Fruit fly (Drosophila melanogaster): Measurements from ENCODE around the gene AdamTS-A.

The AdamTS-A gene

dm6 chr3R:15437458-15438414 is 38.3 kb downstream of the AdamTS-A start (continued):
- no peak for TF ChIP-seq CG7372 (GFP tag; IDR thresholded peaks at IDR 0.05)
- TF ChIP-seq Dp (GFP tag; optimal IDR thresholded peaks at IDR 0.05) = peak; percentile 23
- TF ChIP-seq kni (GFP tag; optimal IDR thresholded peaks at IDR 0.05) = peak; percentile 84
- TF ChIP-seq CG12299 (tag; optimal IDR thresholded peaks at IDR 0.05) = no peak
- TF ChIP-seq ci (GFP tag; IDR thresholded peaks at IDR 0.05) = peak; percentile 43; the same call in 1 of the 3 replicates
- TF ChIP-seq dmrt11E (tag; optimal IDR thresholded peaks at IDR 0.05) = no peak
- peak; percentile 82 for TF ChIP-seq Ets65A (GFP tag)
- TF ChIP-seq dpn (GFP tag; optimal IDR thresholded peaks at IDR 0.05) = peak in 1 of 2 experiments; percentile 23
- peak; percentile 24 for TF ChIP-seq Hsf (GFP tag; optimal IDR thresholded peaks at IDR 0.05)
- peak; percentile 96 for TF ChIP-seq Dip2 (GFP tag; IDR thresholded peaks at IDR 0.05)
- peak; percentile 10 for TF ChIP-seq HmgZ (tag; optimal IDR thresholded peaks at IDR 0.05)
- TF ChIP-seq croc (GFP tag; conservative IDR thresholded peaks at IDR 0.05) = no peak
- TF ChIP-seq CG12155 (GFP tag; optimal IDR thresholded peaks at IDR 0.05) = no peak
- TF ChIP-seq zen (tag; optimal IDR thresholded peaks at IDR 0.05) = peak; percentile 39
- TF ChIP-seq BtbVII (GFP tag; optimal IDR thresholded peaks at IDR 0.05) = no peak
- no peak for TF ChIP-seq CG3281 (GFP tag; optimal IDR thresholded peaks at IDR 0.05)
- peak; percentile 85 for TF ChIP-seq Adf1 (GFP tag; IDR thresholded peaks at IDR 0.05)
- peak; percentile 8 for TF ChIP-seq Ets97D (GFP tag; optimal IDR thresholded peaks at IDR 0.05)
- peak; percentile 83 for TF ChIP-seq pros (GFP tag; optimal IDR thresholded peaks at IDR 0.05)
- no peak for TF ChIP-seq oc (tag; optimal IDR thresholded peaks at IDR 0.05)
- peak; percentile 11; the same call in 1 of the 2 replicates for TF ChIP-seq Scr (GFP tag; IDR thresholded peaks at IDR 0.05; ENCODE audit: partially characterized antibody)
- TF ChIP-seq Neu2 (GFP tag; optimal IDR thresholded peaks at IDR 0.05; ENCODE audit: borderline replicate concordance) = no peak
- TF ChIP-seq gsb-n (tag; optimal IDR thresholded peaks at IDR 0.05) = peak; percentile 10
- peak in 1 of 2 experiments; percentile 25 for TF ChIP-seq chif (GFP tag; optimal IDR thresholded peaks at IDR 0.05)
- TF ChIP-seq Med (GFP tag) = peak; percentile 68
- peak; percentile 22 for TF ChIP-seq CG15696 (tag; optimal IDR thresholded peaks at IDR 0.05)
- TF ChIP-seq inv (GFP tag; IDR thresholded peaks at IDR 0.05; ENCODE audit: partially characterized antibody) = peak; percentile 8; the same call in 1 of the 2 replicates
- TF ChIP-seq aop (GFP tag; IDR thresholded peaks at IDR 0.05) = no peak
- TF ChIP-seq Deaf1 (tag; optimal IDR thresholded peaks at IDR 0.05) = peak; percentile 26
- peak; percentile 99 for TF ChIP-seq Blimp-1 (GFP tag; optimal IDR thresholded peaks at IDR 0.05)
- TF ChIP-seq ato (GFP tag; IDR thresholded peaks at IDR 0.05; ENCODE audit: partially characterized antibody) = 0 out of 2 replicates have a peak, but pooled peaks have one; percentile 31
- peak; percentile 53; the same call in 1 of the 3 replicates for TF ChIP-seq Opbp (GFP tag; IDR thresholded peaks at IDR 0.05; ENCODE audit: partially characterized antibody)
- peak; percentile 80 for TF ChIP-seq CG12769 (tag; optimal IDR thresholded peaks at IDR 0.05)
- no peak for TF ChIP-seq rib (GFP tag; IDR thresholded peaks at IDR 0.05)
- TF ChIP-seq CG13123 (GFP tag; optimal IDR thresholded peaks at IDR 0.05) = no peak
- TF ChIP-seq Vsx1 (GFP tag; optimal IDR thresholded peaks at IDR 0.05) = no peak

DNA sequence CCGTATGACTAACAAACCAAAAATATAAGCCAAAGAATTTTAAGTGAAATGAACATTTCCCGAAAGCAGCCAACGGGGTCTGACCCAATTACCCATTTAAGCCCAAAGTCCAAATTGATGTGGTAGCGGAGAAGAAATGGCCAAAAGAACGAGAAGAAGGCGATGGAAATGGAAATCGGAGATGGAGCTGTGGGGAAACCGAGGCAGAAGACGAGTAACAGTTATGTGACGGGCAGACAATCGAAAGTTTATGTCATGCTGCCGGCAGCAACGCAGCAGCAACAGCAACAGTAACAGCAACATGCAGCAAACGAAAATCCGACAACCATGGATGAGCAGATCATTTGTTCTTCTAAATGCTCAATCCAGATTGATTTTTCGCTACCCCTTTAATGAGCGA is 39.2 kb downstream of the AdamTS-A start:
- peak; percentile 86 for TF ChIP-seq Blimp-1 (GFP tag; optimal IDR thresholded peaks at IDR 0.05)
- TF ChIP-seq ara (GFP tag; IDR thresholded peaks at IDR 0.05) = no peak
- TF ChIP-seq sens (GFP tag) = no peak
- TF ChIP-seq unpg (GFP tag; optimal IDR thresholded peaks at IDR 0.05) = no peak

All from whole organism, embryonic.